Worm (Caenorhabditis elegans) whole organism, L4 larva: ENCODE data around the gene vab-3.

Source experiments
- mep-1 ChIP-seq: fragments of 150-350 bp; sonication (generic microtip); optimal IDR thresholded peaks from 3 replicates; lab custom pipeline; 2014; ENCODE audit warnings: missing biosample characterization, missing genetic modification characterization
- unc-130 ChIP-seq: sonication (generic microtip); optimal IDR thresholded peaks from 2 replicates; lab custom pipeline; 2016; ENCODE audit warnings: missing genetic modification reagents, missing genetic modification characterization, missing compliant biosample characterization

DNA sequence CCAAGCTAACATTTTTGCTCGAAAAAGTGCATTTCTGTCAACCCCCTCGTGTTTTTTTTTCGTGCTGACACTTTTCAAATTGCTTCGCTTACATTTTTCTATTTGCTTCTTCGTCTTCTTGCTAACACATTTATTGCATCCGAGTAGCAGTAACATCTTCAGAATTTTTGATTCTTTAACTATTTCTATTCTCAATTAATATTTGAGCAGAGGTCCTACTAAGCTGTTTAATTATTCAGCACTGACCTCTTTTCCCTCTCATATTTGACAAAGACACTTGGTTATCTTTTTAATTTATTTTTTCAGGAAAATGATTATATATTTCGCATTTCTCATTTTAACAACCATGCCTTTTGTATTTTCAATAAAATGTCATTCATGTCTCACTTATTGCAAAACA, 46.0 kb downstream of the vab-3 start, which contains the start of gene F59F5.5:
- no peak for TF ChIP-seq unc-130 (GFP tag; lab: Kevin White, UChicago)
- no peak for TF ChIP-seq mep-1 (tag; lab: Kevin White, UChicago)
